Worm (Caenorhabditis elegans) whole organism, mixed stage, embryonic: Measurements from ENCODE around the gene col-39.

ENCODE experiments used
- M03D4.4 ChIP-seq: sonication (generic microtip); optimal IDR thresholded peaks from 2 replicates; lab custom pipeline; 2017; ENCODE audit warnings: mild to moderate bottlenecking, missing genetic modification characterization, missing compliant biosample characterization
- bed-3 ChIP-seq: fragments of 200-800 bp; sonication (Bioruptor generic); optimal IDR thresholded peaks from 3 replicates; lab custom pipeline; 2018; ENCODE audit warnings: mild to moderate bottlenecking, missing genetic modification characterization, moderate library complexity, missing compliant biosample characterization
- ceh-39 ChIP-seq: fragments of 150-350 bp; optimal IDR thresholded peaks from 2 replicates; lab custom pipeline; 2014; ENCODE audit warnings: missing biosample characterization, missing genetic modification characterization
- ceh-43 ChIP-seq: fragments of 200-800 bp; sonication (Bioruptor generic); optimal IDR thresholded peaks from 2 replicates; lab custom pipeline; 2018; ENCODE audit warnings: mild to moderate bottlenecking, missing genetic modification characterization, moderate library complexity, missing compliant biosample characterization
- ceh-83 ChIP-seq: fragments of 200-800 bp; sonication (Bioruptor generic); optimal IDR thresholded peaks from 2 replicates; lab custom pipeline; 2018; ENCODE audit warnings: mild to moderate bottlenecking, missing genetic modification characterization, missing compliant biosample characterization
- ces-1 ChIP-seq: fragments of 150-350 bp; optimal IDR thresholded peaks from 2 replicates; lab custom pipeline; 2014; ENCODE audit warnings: missing biosample characterization, missing genetic modification reagents, missing genetic modification characterization
- cnd-1 ChIP-seq: fragments of 200-800 bp; sonication (Bioruptor generic); optimal IDR thresholded peaks from 2 replicates; lab custom pipeline; 2018; ENCODE audit warnings: mild to moderate bottlenecking, missing genetic modification characterization, missing compliant biosample characterization
- drap-1 ChIP-seq: fragments of 200-800 bp; sonication (Bioruptor generic); optimal IDR thresholded peaks from 3 replicates; lab custom pipeline; 2018; ENCODE audit warnings: mild to moderate bottlenecking, missing genetic modification characterization, missing compliant biosample characterization
- elt-1 ChIP-seq: sonication (generic microtip); optimal IDR thresholded peaks from 2 replicates; lab custom pipeline; 2017; ENCODE audit warnings: missing genetic modification characterization, mild to moderate bottlenecking, missing compliant biosample characterization, antibody characterized with exemption, moderate library complexity, borderline replicate concordance; ENCODE audit not compliant: insufficient read depth
- flh-1 ChIP-seq: fragments of 200-800 bp; sonication (Bioruptor generic); optimal IDR thresholded peaks from 2 replicates; lab custom pipeline; 2018; ENCODE audit warnings: mild to moderate bottlenecking, missing genetic modification characterization, moderate library complexity, missing compliant biosample characterization
- ham-2 ChIP-seq: fragments of 200-800 bp; sonication (Bioruptor generic); optimal IDR thresholded peaks from 2 replicates; lab custom pipeline; 2018; ENCODE audit warnings: mild to moderate bottlenecking, missing genetic modification characterization, missing compliant biosample characterization
- hlh-1 ChIP-seq: fragments of 150-350 bp; optimal IDR thresholded peaks from 2 replicates; lab custom pipeline; 2014; ENCODE audit warnings: missing biosample characterization, missing genetic modification reagents, missing genetic modification characterization
- lin-32 ChIP-seq: fragments of 200-800 bp; sonication (Bioruptor generic); optimal IDR thresholded peaks from 2 replicates; lab custom pipeline; 2018; ENCODE audit warnings: mild to moderate bottlenecking, missing genetic modification characterization, missing compliant biosample characterization
- mab-5 ChIP-seq: fragments of 150-350 bp; optimal IDR thresholded peaks from 2 replicates; lab custom pipeline; 2014; ENCODE audit warnings: missing biosample characterization, missing genetic modification characterization
- mep-1 ChIP-seq: fragments of 150-350 bp; optimal IDR thresholded peaks from 2 replicates; lab custom pipeline; 2017; ENCODE audit warnings: missing biosample characterization, missing genetic modification reagents, missing genetic modification characterization, inconsistent platforms
- mls-2 ChIP-seq: sonication (generic microtip); optimal IDR thresholded peaks from 2 replicates; lab custom pipeline; 2016; ENCODE audit warnings: mild to moderate bottlenecking, missing genetic modification characterization, moderate library complexity, missing compliant biosample characterization
- nhr-12 ChIP-seq: fragments of 150-350 bp; optimal IDR thresholded peaks from 2 replicates; lab custom pipeline; 2014; ENCODE audit warnings: missing biosample characterization, missing genetic modification characterization
- nhr-2 ChIP-seq: fragments of 150-350 bp; optimal IDR thresholded peaks from 2 replicates; lab custom pipeline; 2014; ENCODE audit warnings: missing biosample characterization, missing genetic modification characterization
- nhr-237 ChIP-seq: fragments of 150-350 bp; optimal IDR thresholded peaks from 2 replicates; lab custom pipeline; 2014; ENCODE audit warnings: missing biosample characterization, missing genetic modification characterization
- nhr-28 ChIP-seq: fragments of 150-350 bp; optimal IDR thresholded peaks from 2 replicates; lab custom pipeline; 2014; ENCODE audit warnings: missing biosample characterization, missing genetic modification characterization
- nhr-76 ChIP-seq: sonication (generic microtip); optimal IDR thresholded peaks from 2 replicates; lab custom pipeline; 2017; ENCODE audit warnings: missing biosample characterization, missing genetic modification characterization
- pha-4 ChIP-seq: fragments of 150-350 bp; optimal IDR thresholded peaks from 2 replicates; lab custom pipeline; 2018; ENCODE audit warnings: missing biosample characterization, missing genetic modification reagents, missing genetic modification characterization
- sem-2 ChIP-seq: fragments of 200-800 bp; sonication (Bioruptor generic); optimal IDR thresholded peaks from 2 replicates; lab custom pipeline; 2018; ENCODE audit warnings: mild to moderate bottlenecking, missing genetic modification characterization, missing compliant biosample characterization
- tbx-8 ChIP-seq: fragments of 200-800 bp; sonication (Bioruptor generic); optimal IDR thresholded peaks from 2 replicates; lab custom pipeline; 2018; ENCODE audit warnings: mild to moderate bottlenecking, missing genetic modification characterization, moderate library complexity, missing compliant biosample characterization
- unc-120 ChIP-seq: sonication (generic microtip); optimal IDR thresholded peaks from 2 replicates; lab custom pipeline; 2017; ENCODE audit warnings: missing genetic modification characterization, missing compliant biosample characterization; ENCODE audit not compliant: poor library complexity, severe bottlenecking
- unc-39 ChIP-seq: fragments of 150-350 bp; optimal IDR thresholded peaks from 2 replicates; lab custom pipeline; 2014; ENCODE audit warnings: missing biosample characterization, missing genetic modification characterization
- unc-62 ChIP-seq: fragments of 150-350 bp; optimal IDR thresholded peaks from 2 replicates; lab custom pipeline; 2014; ENCODE audit warnings: missing biosample characterization, missing genetic modification reagents, missing genetic modification characterization
- zip-8 ChIP-seq: fragments of 150-350 bp; optimal IDR thresholded peaks from 2 replicates; lab custom pipeline; 2014; ENCODE audit warnings: missing biosample characterization, missing genetic modification characterization
- ztf-11 ChIP-seq: fragments of 150-350 bp; optimal IDR thresholded peaks from 2 replicates; lab custom pipeline; 2014; ENCODE audit warnings: missing biosample characterization, missing genetic modification characterization

The col-39 gene

ce11 chrII:10707439-10708096 is 2.9 kb downstream of the col-39 start:
- TF ChIP-seq pha-4 (tag; lab: Kevin White, UChicago) = no peak
- TF ChIP-seq nhr-28 (tag; lab: Kevin White, UChicago) = no peak
- TF ChIP-seq mls-2 (tag; lab: Kevin White, UChicago) = no peak
- no peak for TF ChIP-seq unc-39 (tag; lab: Kevin White, UChicago)

ce11 chrII:10708660-10709059 is 3.9 kb downstream of the col-39 start, which contains the start of gene bli-1:
TSS of gene bli-1 (plus strand) at chrII:10708960.
- no peak for TF ChIP-seq mep-1 (tag; lab: Kevin White, UChicago)
- TF ChIP-seq mab-5 = no peak
- TF ChIP-seq tbx-8 (GFP tag; lab: Kevin White, UChicago) = no peak
- TF ChIP-seq M03D4.4 (tag; lab: Kevin White, UChicago) = no peak
- no peak for TF ChIP-seq ceh-83
- no peak for TF ChIP-seq bed-3 (GFP tag; lab: Kevin White, UChicago)
- TF ChIP-seq ztf-11 (tag; lab: Kevin White, UChicago) = no peak
- no peak for TF ChIP-seq drap-1 (GFP tag; lab: Kevin White, UChicago)
- no peak for TF ChIP-seq pha-4 (tag; lab: Kevin White, UChicago)
- no peak for TF ChIP-seq hlh-1 (tag; lab: Kevin White, UChicago)
- no peak for TF ChIP-seq lin-32 (GFP tag; lab: Kevin White, UChicago)
- TF ChIP-seq, all 35 proteins: peak for 0

ce11 chrII:10714262-10714933 is 9.7 kb downstream of the col-39 start, which contains the start of the genes dph-2 and C09G5.7:
TSS of gene dph-2 (minus strand) at chrII:10714297.
TSS of gene C09G5.7 (plus strand) at chrII:10714883.
- TF ChIP-seq unc-120 (tag; lab: Kevin White, UChicago) (no peak), ceh-43 (GFP tag; lab: Kevin White, UChicago) (no peak), cnd-1 (tag; lab: Kevin White, UChicago) (no peak), nhr-237 (tag; lab: Kevin White, UChicago) (no peak), flh-1 (GFP tag; lab: Kevin White, UChicago) (no peak)
- TF ChIP-seq, all 35 proteins: peak for 0

ce11 chrII:10717124-10717523 is 12.4 kb downstream of the col-39 start, which contains the start of gene C09G5.13:
TSS of gene C09G5.13 (plus strand) at chrII:10717424.
- TF ChIP-seq ceh-43 (GFP tag; lab: Kevin White, UChicago) (no peak), nhr-76 (tag; lab: Kevin White, UChicago) (no peak), flh-1 (GFP tag; lab: Kevin White, UChicago) (no peak), elt-1 (tag; lab: Kevin White, UChicago) (no peak), nhr-28 (tag; lab: Kevin White, UChicago) (no peak), tbx-8 (GFP tag; lab: Kevin White, UChicago) (no peak), mab-5 (no peak), nhr-12 (tag; lab: Kevin White, UChicago) (no peak), nhr-2 (no peak), nhr-237 (tag; lab: Kevin White, UChicago) (no peak), ham-2 (no peak), ceh-83 (no peak), unc-62 (GFP tag; lab: Kevin White, UChicago) (no peak), M03D4.4 (tag; lab: Kevin White, UChicago) (no peak), mls-2 (tag; lab: Kevin White, UChicago) (no peak), unc-120 (tag; lab: Kevin White, UChicago) (no peak)

ce11 chrII:10719931-10720330 is 15.2 kb downstream of the col-39 start, which contains the start of gene mks-5:
TSS of gene mks-5 (plus strand) at chrII:10720231.
- no peak for TF ChIP-seq bed-3 (GFP tag; lab: Kevin White, UChicago)
- TF ChIP-seq flh-1 (GFP tag; lab: Kevin White, UChicago) = no peak
- no peak for TF ChIP-seq sem-2 (GFP tag; lab: Kevin White, UChicago)
- no peak for TF ChIP-seq ces-1 (GFP tag; lab: Kevin White, UChicago)
- TF ChIP-seq ceh-39 = no peak
- no peak for TF ChIP-seq nhr-237 (tag; lab: Kevin White, UChicago)
- no peak for TF ChIP-seq lin-32 (GFP tag; lab: Kevin White, UChicago)
- TF ChIP-seq mep-1 (tag; lab: Kevin White, UChicago) = no peak
- TF ChIP-seq zip-8 = no peak
- TF ChIP-seq M03D4.4 (tag; lab: Kevin White, UChicago) = no peak
- no peak for TF ChIP-seq nhr-28 (tag; lab: Kevin White, UChicago)
- TF ChIP-seq, all 35 proteins: peak for 0
